Worm (Caenorhabditis elegans) whole organism, L4 larva: ENCODE data around the gene fbxb-33.

Source experiments
- Y48G9A.11 ChIP-seq: fragments of 200-800 bp; sonication (Bioruptor generic); IDR thresholded peaks from 2 replicates; pipeline ENCODE4 v1.3.6; 2022; ENCODE audit warnings: missing genetic modification reagents, missing genetic modification characterization, missing compliant biosample characterization
- dmd-8 ChIP-seq: fragments of 200-800 bp; sonication (Bioruptor generic); IDR thresholded peaks from 2 replicates; pipeline ENCODE4 v1.3.6; 2022; ENCODE audit warnings: missing genetic modification characterization, missing compliant biosample characterization
- lin-39 ChIP-seq: fragments of 150-350 bp; optimal IDR thresholded peaks from 2 replicates; lab custom pipeline; 2014; ENCODE audit warnings: missing biosample characterization, missing genetic modification reagents, missing genetic modification characterization
- nhr-25 ChIP-seq: sonication (generic microtip); optimal IDR thresholded peaks from 2 replicates; lab custom pipeline; 2017; ENCODE audit warnings: missing genetic modification characterization, mild to moderate bottlenecking, missing compliant biosample characterization, antibody characterized with exemption, moderate library complexity, borderline replicate concordance; ENCODE audit not compliant: insufficient read depth
- nhr-76 ChIP-seq: fragments of 150-350 bp; optimal IDR thresholded peaks from 2 replicates; lab custom pipeline; 2014; ENCODE audit warnings: missing biosample characterization, missing genetic modification characterization
- snpc-1.2 ChIP-seq: fragments of 200-800 bp; sonication (Bioruptor generic); IDR thresholded peaks from 2 replicates; pipeline ENCODE4 v1.3.6; 2022; ENCODE audit warnings: missing genetic modification reagents, missing genetic modification characterization, missing compliant biosample characterization
- snpc-4 ChIP-seq: fragments of 150-350 bp; optimal IDR thresholded peaks from 2 replicates; lab custom pipeline; 2014; ENCODE audit warnings: missing biosample characterization, missing genetic modification characterization
- unc-39 ChIP-seq: sonication (generic microtip); optimal IDR thresholded peaks from 2 replicates; lab custom pipeline; 2017; ENCODE audit warnings: missing biosample characterization, missing genetic modification characterization
- unc-62 ChIP-seq, 3 experiments: fragments of 150-350 bp in 1 of 3; sonication (generic microtip); optimal IDR thresholded peaks in 2 of 3; peaks in 1 of 3; 1 replicate in 1 of 3; 2 replicates in 2 of 3; lab custom pipeline; 2014 to 2017; ENCODE audit warnings: missing biosample characterization in 3 of 3, missing genetic modification characterization in 3 of 3, missing genetic modification reagents in 3 of 3, missing genotype in 1 of 3
- zip-2 ChIP-seq: fragments of 150-350 bp; optimal IDR thresholded peaks from 2 replicates; lab custom pipeline; 2014; ENCODE audit warnings: missing biosample characterization, missing genetic modification characterization

DNA sequence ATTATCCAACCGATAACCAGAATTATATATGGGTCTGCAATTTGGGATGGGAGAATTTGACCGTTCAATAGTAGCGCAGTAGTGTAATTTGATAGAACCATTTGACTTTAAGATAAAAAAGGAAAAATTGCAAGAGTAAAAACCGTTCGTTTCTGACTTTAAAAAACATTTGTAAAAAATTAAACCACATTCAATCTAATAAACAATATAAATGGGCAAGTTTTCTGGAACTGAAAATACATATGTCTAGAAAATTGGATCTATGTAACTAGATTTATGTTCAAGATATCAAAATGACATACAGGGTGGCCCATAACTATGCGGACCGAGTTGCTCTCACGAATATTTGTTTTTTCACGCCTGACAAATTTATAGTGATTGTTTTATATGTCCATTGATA, 47.5 kb downstream of the fbxb-33 start, which contains the start of gene srx-102:
- TF ChIP-seq zip-2 (tag; lab: Kevin White, UChicago) (no peak), unc-62 (GFP tag; optimal IDR thresholded peaks at IDR 0.05 in 1 of 2; lab: Kevin White, UChicago) (peak in 1 of 2 experiments; percentile 45), unc-62 (tag; optimal IDR thresholded peaks at IDR 0.05; lab: Kevin White, UChicago) (no peak), dmd-8 (no peak), snpc-1.2 (no peak), lin-39 (no peak), nhr-25 (tag; lab: Kevin White, UChicago) (no peak), Y48G9A.11 (GFP tag; lab: Robert Waterston, UW) (no peak), unc-39 (tag; lab: Kevin White, UChicago) (no peak), snpc-4 (tag; lab: Kevin White, UChicago) (no peak), nhr-76 (tag; lab: Kevin White, UChicago) (no peak)
